Fruit fly (Drosophila melanogaster) whole organism, embryonic: ENCODE measurements around the gene Vps2.

ENCODE experiments used
- Asciz ChIP-seq: fragments of 200-800 bp; sonication (Bioruptor generic); optimal IDR thresholded peaks from 2 replicates; lab custom pipeline; 2017; ENCODE audit warnings: missing biosample characterization, mild to moderate bottlenecking, missing genetic modification characterization, missing genetic modification reagents
- CG10147 ChIP-seq: fragments of 200-800 bp; sonication (Bioruptor generic); optimal IDR thresholded peaks from 2 replicates; lab custom pipeline; 2019; ENCODE audit warnings: missing biosample characterization, mild to moderate bottlenecking, missing genetic modification characterization, moderate library complexity
- CG11560 ChIP-seq: fragments of 200-800 bp; sonication (Bioruptor generic); IDR thresholded peaks from 3 replicates; pipeline ENCODE4 v1.3.6; 2022; ENCODE audit warnings: missing biosample characterization, missing genetic modification characterization
- CG12299 ChIP-seq: fragments of 200-800 bp; sonication (Bioruptor generic); optimal IDR thresholded peaks from 2 replicates; lab custom pipeline; 2018; ENCODE audit warnings: missing biosample characterization, mild to moderate bottlenecking, missing genetic modification characterization
- CG12659 ChIP-seq: fragments of 200-800 bp; sonication (Bioruptor generic); optimal IDR thresholded peaks from 3 replicates; lab custom pipeline; 2017; ENCODE audit warnings: mild to moderate bottlenecking, missing biosample characterization, missing genetic modification reagents, missing genetic modification characterization
- CG13123 ChIP-seq: fragments of 200-800 bp; sonication (Bioruptor generic); optimal IDR thresholded peaks from 2 replicates; lab custom pipeline; 2016; ENCODE audit warnings: missing biosample characterization, missing genetic modification characterization
- CG14710 ChIP-seq: fragments of 200-800 bp; sonication (Bioruptor generic); optimal IDR thresholded peaks from 3 replicates; lab custom pipeline; 2019; ENCODE audit warnings: missing biosample characterization, mild to moderate bottlenecking, missing genetic modification characterization, moderate library complexity
- CG14860 ChIP-seq: fragments of 200-800 bp; sonication (Bioruptor generic); IDR thresholded peaks from 3 replicates; pipeline ENCODE4 v1.3.6; 2022; ENCODE audit warnings: missing biosample characterization, missing genetic modification characterization; ENCODE audit not compliant: partially characterized antibody
- CG17359 ChIP-seq: fragments of 200-800 bp; sonication (Bioruptor generic); optimal IDR thresholded peaks from 3 replicates; lab custom pipeline; 2018; ENCODE audit warnings: missing biosample characterization, mild to moderate bottlenecking, missing genetic modification characterization, moderate library complexity
- CG1792 ChIP-seq: fragments of 200-800 bp; sonication (Bioruptor generic); optimal IDR thresholded peaks from 2 replicates; lab custom pipeline; 2016; ENCODE audit warnings: missing biosample characterization, missing genetic modification characterization
- CG18476 ChIP-seq: fragments of 200-800 bp; sonication (Bioruptor generic); optimal IDR thresholded peaks from 2 replicates; lab custom pipeline; 2016; ENCODE audit warnings: missing biosample characterization, mild to moderate bottlenecking, missing genetic modification characterization
- CG2120 ChIP-seq: fragments of 200-800 bp; sonication (Bioruptor generic); optimal IDR thresholded peaks from 3 replicates; lab custom pipeline; 2016; ENCODE audit warnings: missing biosample characterization, missing genetic modification characterization
- CG2889 ChIP-seq: fragments of 200-800 bp; sonication (Bioruptor generic); IDR thresholded peaks from 3 replicates; pipeline ENCODE4 v1.3.6; 2022; ENCODE audit warnings: missing biosample characterization, missing genetic modification characterization
- CG32532 ChIP-seq: fragments of 200-800 bp; sonication (Bioruptor generic); IDR thresholded peaks from 2 replicates; pipeline ENCODE4 v1.3.6; 2022; ENCODE audit warnings: missing biosample characterization, missing genetic modification characterization
- CG32767 ChIP-seq: fragments of 200-800 bp; sonication (Bioruptor generic); IDR thresholded peaks from 2 replicates; pipeline ENCODE4 v1.3.6; 2022; ENCODE audit warnings: missing biosample characterization, missing genetic modification characterization
- CG3995 ChIP-seq: fragments of 200-800 bp; sonication (Bioruptor generic); optimal IDR thresholded peaks from 3 replicates; lab custom pipeline; 2016; ENCODE audit warnings: missing biosample characterization, missing genetic modification characterization
- CG4707 ChIP-seq: fragments of 200-800 bp; sonication (Bioruptor generic); optimal IDR thresholded peaks from 2 replicates; lab custom pipeline; 2018; ENCODE audit warnings: missing biosample characterization, mild to moderate bottlenecking, missing genetic modification characterization, moderate library complexity
- CG5180 ChIP-seq: fragments of 200-800 bp; sonication (Bioruptor generic); optimal IDR thresholded peaks from 3 replicates; lab custom pipeline; 2017; ENCODE audit warnings: missing biosample characterization, missing genetic modification characterization, mild to moderate bottlenecking, moderate library complexity, missing genetic modification reagents
- CG7372 ChIP-seq: fragments of 200-800 bp; sonication (Bioruptor generic); IDR thresholded peaks from 2 replicates; pipeline ENCODE4 v1.3.6; 2022; ENCODE audit warnings: missing biosample characterization, missing genetic modification characterization
- CG8290 ChIP-seq, 3 experiments: fragments of 200-800 bp; sonication (Bioruptor generic); optimal IDR thresholded peaks; 2 replicates each; lab custom pipeline; 2016 to 2019; ENCODE audit warnings: missing biosample characterization in 3 of 3, missing genetic modification characterization in 3 of 3, mild to moderate bottlenecking in 2 of 3, moderate library complexity in 1 of 3
- Doc3 ChIP-seq: fragments of 200-800 bp; sonication (Bioruptor generic); IDR thresholded peaks from 3 replicates; pipeline ENCODE4 v1.3.6; 2022; ENCODE audit warnings: missing biosample characterization, missing genetic modification characterization; ENCODE audit not compliant: partially characterized antibody
- Ets65A ChIP-seq: fragments of 200-800 bp; sonication (Bioruptor generic); peaks from one replicate; lab custom pipeline; 2016; ENCODE audit warnings: missing biosample characterization, missing genetic modification characterization
- H15 ChIP-seq: fragments of 200-800 bp; sonication (Bioruptor generic); IDR thresholded peaks from 3 replicates; pipeline ENCODE4 v1.3.6; 2022; ENCODE audit warnings: missing biosample characterization, missing genetic modification characterization
- Hmx ChIP-seq: fragments of 200-800 bp; sonication (Bioruptor generic); optimal IDR thresholded peaks from 2 replicates; lab custom pipeline; 2016; ENCODE audit warnings: missing biosample characterization, missing genetic modification characterization
- Meics ChIP-seq: fragments of 200-800 bp; sonication (Bioruptor generic); optimal IDR thresholded peaks from 2 replicates; lab custom pipeline; 2017; ENCODE audit warnings: missing biosample characterization, mild to moderate bottlenecking, missing genetic modification characterization
- Nf-YC ChIP-seq: fragments of 200-800 bp; optimal IDR thresholded peaks from 3 replicates; lab custom pipeline; 2019; ENCODE audit warnings: missing biosample characterization, mild to moderate bottlenecking, missing genetic modification characterization, moderate library complexity
- Taf1 ChIP-seq: fragments of 200-800 bp; sonication (Bioruptor generic); IDR thresholded peaks from 2 replicates; pipeline ENCODE4 v1.3.6; 2022; ENCODE audit warnings: missing biosample characterization, missing genetic modification characterization
- Vsx1 ChIP-seq: fragments of 200-800 bp; sonication (Bioruptor generic); optimal IDR thresholded peaks from 2 replicates; lab custom pipeline; 2017; ENCODE audit warnings: missing biosample characterization, mild to moderate bottlenecking, missing genetic modification characterization, missing genetic modification reagents
- abd-A ChIP-seq: fragments of 200-800 bp; sonication (Bioruptor generic); optimal IDR thresholded peaks from 3 replicates; lab custom pipeline; 2019; ENCODE audit warnings: missing biosample characterization, mild to moderate bottlenecking, missing genetic modification characterization, moderate library complexity
- ap ChIP-seq: fragments of 200-800 bp; sonication (Bioruptor generic); IDR thresholded peaks from 2 replicates; pipeline ENCODE4 v1.3.6; 2022; ENCODE audit warnings: missing biosample characterization, missing genetic modification characterization
- ash1 ChIP-seq: fragments of 200-800 bp; sonication (Bioruptor generic); optimal IDR thresholded peaks from 2 replicates; lab custom pipeline; 2018; ENCODE audit warnings: missing biosample characterization, mild to moderate bottlenecking, missing genetic modification characterization
- btn ChIP-seq: fragments of 200-800 bp; sonication (Bioruptor generic); optimal IDR thresholded peaks from 2 replicates; lab custom pipeline; 2016; ENCODE audit warnings: missing biosample characterization, missing genetic modification characterization
- crp ChIP-seq, 2 experiments: fragments of 200-800 bp; sonication (Bioruptor generic); optimal IDR thresholded peaks; 2 replicates in 1 of 2; 3 replicates in 1 of 2; lab custom pipeline; 2017; ENCODE audit warnings: missing biosample characterization in 2 of 2, missing genetic modification characterization in 2 of 2, mild to moderate bottlenecking in 1 of 2, moderate library complexity in 1 of 2
- da ChIP-seq: fragments of 200-800 bp; sonication (Bioruptor generic); optimal IDR thresholded peaks from 2 replicates; lab custom pipeline; 2016; ENCODE audit warnings: missing biosample characterization, missing genetic modification characterization
- danr ChIP-seq: fragments of 200-800 bp; sonication (Bioruptor generic); IDR thresholded peaks from 2 replicates; pipeline ENCODE4 v1.3.6; 2022; ENCODE audit warnings: missing biosample characterization, missing genetic modification characterization
- disco-r ChIP-seq: fragments of 200-800 bp; sonication (Bioruptor generic); optimal IDR thresholded peaks from 2 replicates; lab custom pipeline; 2016; ENCODE audit warnings: missing biosample characterization, missing genetic modification characterization
- en ChIP-seq: fragments of 200-800 bp; sonication (Bioruptor generic); optimal IDR thresholded peaks from 2 replicates; lab custom pipeline; 2016; ENCODE audit warnings: missing biosample characterization, missing genetic modification characterization
- gsb ChIP-seq: fragments of 200-800 bp; sonication (Bioruptor generic); IDR thresholded peaks from 2 replicates; pipeline ENCODE4 v1.3.6; 2022; ENCODE audit warnings: missing biosample characterization, missing genetic modification characterization
- gt ChIP-seq: fragments of 200-800 bp; sonication (Bioruptor generic); IDR thresholded peaks from 2 replicates; pipeline ENCODE4 v1.3.6; 2022; ENCODE audit warnings: missing biosample characterization, missing genetic modification characterization
- hth ChIP-seq: fragments of >200 bp; optimal IDR thresholded peaks from 2 replicates; lab custom pipeline; 2017; ENCODE audit warnings: inconsistent platforms
- ind ChIP-seq: fragments of 200-800 bp; sonication (Bioruptor generic); optimal IDR thresholded peaks from 3 replicates; lab custom pipeline; 2016; ENCODE audit warnings: missing biosample characterization, missing genetic modification characterization
- org-1 ChIP-seq: fragments of 200-800 bp; sonication (Bioruptor generic); optimal IDR thresholded peaks from 2 replicates; lab custom pipeline; 2017; ENCODE audit warnings: missing biosample characterization, missing genetic modification characterization
- otp ChIP-seq: fragments of 200-800 bp; sonication (Bioruptor generic); IDR thresholded peaks from 3 replicates; pipeline ENCODE4, ENCODE4 v1.3.6; 2022; ENCODE audit warnings: missing biosample characterization, missing genetic modification characterization
- pb ChIP-seq: fragments of 200-800 bp; sonication (Bioruptor generic); optimal IDR thresholded peaks from 3 replicates; lab custom pipeline; 2016; ENCODE audit warnings: missing biosample characterization, missing genetic modification characterization
- rib ChIP-seq: fragments of 200-800 bp; sonication (Bioruptor generic); IDR thresholded peaks from 2 replicates; pipeline ENCODE4 v1.3.6; 2022; ENCODE audit warnings: missing biosample characterization, missing genetic modification characterization
- sisA ChIP-seq: fragments of 200-800 bp; sonication (Bioruptor generic); IDR thresholded peaks from 2 replicates; pipeline ENCODE4 v1.3.6; 2022; ENCODE audit warnings: missing biosample characterization, missing genetic modification characterization
- sr ChIP-seq: fragments of 200-800 bp; sonication (Bioruptor generic); IDR thresholded peaks from 3 replicates; pipeline ENCODE4 v1.3.6; 2022; ENCODE audit warnings: missing biosample characterization, missing genetic modification characterization
- sug ChIP-seq: fragments of 200-800 bp; optimal IDR thresholded peaks from 2 replicates; lab custom pipeline; 2019; ENCODE audit warnings: missing biosample characterization, mild to moderate bottlenecking, missing genetic modification characterization, moderate library complexity
- tna ChIP-seq: fragments of 200-800 bp; sonication (Bioruptor generic); IDR thresholded peaks from 2 replicates; pipeline ENCODE4 v1.3.6; 2022; ENCODE audit warnings: missing biosample characterization, missing genetic modification characterization; ENCODE audit not compliant: partially characterized antibody
- trh ChIP-seq: fragments of 200-800 bp; sonication (Bioruptor generic); optimal IDR thresholded peaks from 2 replicates; lab custom pipeline; 2016; ENCODE audit warnings: missing biosample characterization, missing genetic modification characterization
- usp ChIP-seq: fragments of >200 bp; optimal IDR thresholded peaks from 2 replicates; lab custom pipeline; 2017; ENCODE audit warnings: missing biosample characterization, missing genetic modification characterization
- zen ChIP-seq: fragments of 200-800 bp; sonication (Bioruptor generic); optimal IDR thresholded peaks from 3 replicates; lab custom pipeline; 2018; ENCODE audit warnings: missing biosample characterization, mild to moderate bottlenecking, missing genetic modification characterization, moderate library complexity
- zfh1 ChIP-seq: fragments of 200-800 bp; sonication (Bioruptor generic); IDR thresholded peaks from 3 replicates; pipeline ENCODE4 v1.3.6; 2022; ENCODE audit warnings: missing biosample characterization, missing genetic modification characterization

Gene Vps2

DNA sequence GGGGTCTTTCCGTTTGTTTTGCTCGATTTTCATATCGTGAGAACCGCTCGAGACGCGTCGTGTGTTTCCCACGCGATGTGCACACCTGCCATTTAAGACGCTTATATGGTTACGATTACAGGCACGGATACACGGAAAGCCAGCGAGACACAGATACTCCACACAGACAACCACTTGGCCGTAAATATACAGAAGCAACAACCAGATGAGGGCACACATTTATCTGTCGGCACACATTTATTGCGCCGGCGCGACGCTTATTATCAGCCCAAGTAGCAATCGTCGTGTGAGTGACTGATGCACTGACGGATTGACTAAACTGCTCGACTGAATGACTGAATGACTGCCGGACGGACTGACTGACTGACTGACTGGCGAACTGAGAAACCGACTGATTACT, 22.1 kb upstream of the Vps2 start (continued):
- TF ChIP-seq hth (lab: Kevin White, UChicago): peak; percentile 66
- TF ChIP-seq CG17359 (tag; lab: Kevin White, UChicago): no peak
- peak; percentile 52 for TF ChIP-seq abd-A (tag; lab: Kevin White, UChicago)
- TF ChIP-seq sisA (GFP tag; lab: Robert Waterston, UW): no peak
- no peak for TF ChIP-seq CG32532 (GFP tag; lab: Robert Waterston, UW)
- no peak for TF ChIP-seq CG14860
- no peak for TF ChIP-seq crp (GFP tag; optimal IDR thresholded peaks at IDR 0.05; lab: Kevin White, UChicago)
- TF ChIP-seq CG14710 (tag; lab: Kevin White, UChicago): no peak
- no peak for TF ChIP-seq CG8290 (GFP tag; optimal IDR thresholded peaks at IDR 0.05; lab: Kevin White, UChicago)
- no peak for TF ChIP-seq CG8290 (tag; optimal IDR thresholded peaks at IDR 0.05; lab: Kevin White, UChicago)
- TF ChIP-seq Ets65A (GFP tag; lab: Kevin White, UChicago): no peak
- TF ChIP-seq disco-r (GFP tag; lab: Kevin White, UChicago): no peak
- TF ChIP-seq CG18476 (GFP tag; lab: Kevin White, UChicago): no peak
- TF ChIP-seq CG12659: no peak
- TF ChIP-seq CG2889 (GFP tag; lab: Robert Waterston, UW): no peak
- TF ChIP-seq Asciz (GFP tag; lab: Kevin White, UChicago): no peak
- no peak for TF ChIP-seq Vsx1 (GFP tag; lab: Kevin White, UChicago)
- TF ChIP-seq CG10147: no peak
- peak; percentile 45 for TF ChIP-seq da
- TF ChIP-seq otp (GFP tag; lab: Robert Waterston, UW): no peak
- TF ChIP-seq zen (tag; lab: Kevin White, UChicago): peak; percentile 97
- TF ChIP-seq trh (GFP tag; lab: Kevin White, UChicago): no peak
- TF ChIP-seq btn (GFP tag; lab: Kevin White, UChicago): no peak
- TF ChIP-seq ap: no peak
- no peak for TF ChIP-seq Doc3 (GFP tag; lab: Robert Waterston, UW)
- TF ChIP-seq en (GFP tag; lab: Kevin White, UChicago): no peak
- no peak for TF ChIP-seq sug (tag; lab: Kevin White, UChicago)
- TF ChIP-seq CG1792 (GFP tag; lab: Kevin White, UChicago): no peak
- no peak for TF ChIP-seq CG3995 (GFP tag; lab: Kevin White, UChicago)
- no peak for TF ChIP-seq ash1 (GFP tag; lab: Kevin White, UChicago)
- TF ChIP-seq CG7372 (GFP tag; lab: Robert Waterston, UW): no peak
- TF ChIP-seq Nf-YC (tag; lab: Kevin White, UChicago): no peak
- TF ChIP-seq CG32767 (GFP tag; lab: Robert Waterston, UW): no peak
- TF ChIP-seq Meics (GFP tag; lab: Kevin White, UChicago): no peak
- TF ChIP-seq CG2120 (GFP tag; lab: Kevin White, UChicago): no peak
- TF ChIP-seq Hmx (GFP tag; lab: Kevin White, UChicago): no peak
- TF ChIP-seq CG4707 (GFP tag; lab: Kevin White, UChicago): no peak
- TF ChIP-seq Taf1: no peak
- TF ChIP-seq CG5180 (GFP tag; lab: Kevin White, UChicago): no peak
- no peak for TF ChIP-seq H15 (GFP tag; lab: Robert Waterston, UW)
- no peak for TF ChIP-seq org-1
- TF ChIP-seq danr (GFP tag; lab: Robert Waterston, UW): no peak
- TF ChIP-seq tna (GFP tag; lab: Robert Waterston, UW): no peak
- TF ChIP-seq CG11560 (tag; lab: Robert Waterston, UW): no peak
- TF ChIP-seq CG12299 (tag; lab: Kevin White, UChicago): no peak
- TF ChIP-seq gt (GFP tag; lab: Robert Waterston, UW): no peak
- no peak for TF ChIP-seq usp (GFP tag; lab: Kevin White, UChicago)
- no peak for TF ChIP-seq ind (GFP tag; lab: Kevin White, UChicago)
- TF ChIP-seq pb (GFP tag; lab: Kevin White, UChicago): no peak
- TF ChIP-seq zfh1 (GFP tag; lab: Robert Waterston, UW): no peak
- TF ChIP-seq sr (GFP tag; lab: Robert Waterston, UW): 0 out of 3 replicates have a peak, but pooled peaks have one; percentile 33
- no peak for TF ChIP-seq rib (GFP tag; lab: Robert Waterston, UW)
- no peak for TF ChIP-seq gsb (GFP tag; lab: Robert Waterston, UW)
- TF ChIP-seq CG13123 (GFP tag; lab: Kevin White, UChicago): no peak
